Fruit fly (Drosophila melanogaster): ENCODE measurements around the gene CG5199.

CG5199 gene

dm6 chr3L:20494262-20494601 lies 41.6 kb upstream of the CG5199 start (continued):
- TF ChIP-seq dm (GFP tag; optimal IDR thresholded peaks at IDR 0.05) (no peak), dysf (GFP tag; IDR thresholded peaks at IDR 0.05) (no peak), Sox102F (GFP tag; optimal IDR thresholded peaks at IDR 0.05) (peak; percentile 39), toy (GFP tag; IDR thresholded peaks at IDR 0.05) (no peak), CG4360 (GFP tag; IDR thresholded peaks at IDR 0.05) (no peak), ken (GFP tag; IDR thresholded peaks at IDR 0.05) (no peak), CG15601 (tag; optimal IDR thresholded peaks at IDR 0.05) (no peak), Hand (GFP tag; optimal IDR thresholded peaks at IDR 0.05) (peak; percentile 21), Ets97D (GFP tag; optimal IDR thresholded peaks at IDR 0.05) (no peak), E2f2 (GFP tag; IDR thresholded peaks at IDR 0.05) (no peak), pita (GFP tag; optimal IDR thresholded peaks at IDR 0.05) (no peak), CG10959 (GFP tag; IDR thresholded peaks at IDR 0.05) (no peak), CG17568 (GFP tag; optimal IDR thresholded peaks at IDR 0.05) (no peak), Trl (optimal IDR thresholded peaks at IDR 0.05) (no peak), Trl (GFP tag; optimal IDR thresholded peaks at IDR 0.05) (no peak), MBD-R2 (GFP tag; IDR thresholded peaks at IDR 0.05) (no peak), cwo (GFP tag; optimal IDR thresholded peaks at IDR 0.05) (no peak), CG17186 (GFP tag; optimal IDR thresholded peaks at IDR 0.05) (no peak), bbx (GFP tag; IDR thresholded peaks at IDR 0.05; ENCODE audit: partially characterized antibody) (no peak), CG7963 (GFP tag; IDR thresholded peaks at IDR 0.05; ENCODE audit: partially characterized antibody) (no peak), CG6175 (GFP tag; IDR thresholded peaks at IDR 0.05) (no peak), Meics (GFP tag; optimal IDR thresholded peaks at IDR 0.05) (peak; percentile 48), mam (GFP tag; optimal IDR thresholded peaks at IDR 0.05) (no peak), sens-2 (GFP tag; IDR thresholded peaks at IDR 0.05) (no peak), slbo (GFP tag; IDR thresholded peaks at IDR 0.05) (peak; percentile 56), Hmr (GFP tag; optimal IDR thresholded peaks at IDR 0.05) (no peak), H2.0 (GFP tag; IDR thresholded peaks at IDR 0.05) (no peak), CG17361 (GFP tag; IDR thresholded peaks at IDR 0.05) (no peak), lilli (GFP tag; optimal IDR thresholded peaks at IDR 0.05) (peak; percentile 25), C15 (GFP tag; IDR thresholded peaks at IDR 0.05) (no peak), chinmo (GFP tag; IDR thresholded peaks at IDR 0.05; ENCODE audit: partially characterized antibody) (no peak), CG31388 (GFP tag; optimal IDR thresholded peaks at IDR 0.05) (no peak), CG1603 (tag; optimal IDR thresholded peaks at IDR 0.05) (no peak), Atf6 (GFP tag; IDR thresholded peaks at IDR 0.05) (no peak), NFAT (GFP tag; IDR thresholded peaks at IDR 0.05) (no peak), odd (GFP tag; optimal IDR thresholded peaks at IDR 0.05) (peak; percentile 13), fu2 (GFP tag; optimal IDR thresholded peaks at IDR 0.05) (no peak), Atf3 (GFP tag; optimal IDR thresholded peaks at IDR 0.05) (no peak), Oli (tag; optimal IDR thresholded peaks at IDR 0.05) (peak; percentile 5), ash1 (GFP tag; optimal IDR thresholded peaks at IDR 0.05) (no peak), CG4707 (GFP tag; optimal IDR thresholded peaks at IDR 0.05) (no peak), Bteb2 (GFP tag; optimal IDR thresholded peaks at IDR 0.05) (no peak), kni (GFP tag; optimal IDR thresholded peaks at IDR 0.05) (no peak), danr (GFP tag; IDR thresholded peaks at IDR 0.05) (no peak), CG16863 (GFP tag; optimal IDR thresholded peaks at IDR 0.05) (no peak), sug (tag; optimal IDR thresholded peaks at IDR 0.05) (no peak), caup (GFP tag; optimal IDR thresholded peaks at IDR 0.05; ENCODE audit: severe bottlenecking) (peak; percentile 22), lbe (GFP tag; optimal IDR thresholded peaks at IDR 0.05) (no peak), Jarid2 (GFP tag; optimal IDR thresholded peaks at IDR 0.05) (no peak), Nf-YA (GFP tag; IDR thresholded peaks at IDR 0.05) (no peak), lola (GFP tag; optimal IDR thresholded peaks at IDR 0.05) (no peak), CG4730 (GFP tag; IDR thresholded peaks at IDR 0.05) (no peak), CG9932 (GFP tag; IDR thresholded peaks at IDR 0.05) (peak; percentile 8; the same call in 1 of the 2 replicates)
